Worm (Caenorhabditis elegans) whole organism, mixed stage, embryonic: ENCODE data around the gene clec-255.

ENCODE experiments used
- M03D4.4 ChIP-seq: sonication (generic microtip); optimal IDR thresholded peaks from 2 replicates; lab custom pipeline; 2017; ENCODE audit warnings: mild to moderate bottlenecking, missing genetic modification characterization, missing compliant biosample characterization
- ceh-43 ChIP-seq: fragments of 200-800 bp; sonication (Bioruptor generic); optimal IDR thresholded peaks from 2 replicates; lab custom pipeline; 2018; ENCODE audit warnings: mild to moderate bottlenecking, missing genetic modification characterization, moderate library complexity, missing compliant biosample characterization
- ces-1 ChIP-seq: fragments of 150-350 bp; optimal IDR thresholded peaks from 2 replicates; lab custom pipeline; 2014; ENCODE audit warnings: missing biosample characterization, missing genetic modification reagents, missing genetic modification characterization
- elt-1 ChIP-seq: sonication (generic microtip); optimal IDR thresholded peaks from 2 replicates; lab custom pipeline; 2017; ENCODE audit warnings: missing genetic modification characterization, mild to moderate bottlenecking, missing compliant biosample characterization, antibody characterized with exemption, moderate library complexity, borderline replicate concordance; ENCODE audit not compliant: insufficient read depth
- ham-2 ChIP-seq: fragments of 200-800 bp; sonication (Bioruptor generic); optimal IDR thresholded peaks from 2 replicates; lab custom pipeline; 2018; ENCODE audit warnings: mild to moderate bottlenecking, missing genetic modification characterization, missing compliant biosample characterization
- mab-5 ChIP-seq: fragments of 150-350 bp; optimal IDR thresholded peaks from 2 replicates; lab custom pipeline; 2014; ENCODE audit warnings: missing biosample characterization, missing genetic modification characterization
- mep-1 ChIP-seq: fragments of 150-350 bp; optimal IDR thresholded peaks from 2 replicates; lab custom pipeline; 2017; ENCODE audit warnings: missing biosample characterization, missing genetic modification reagents, missing genetic modification characterization, inconsistent platforms
- pha-4 ChIP-seq: fragments of 150-350 bp; optimal IDR thresholded peaks from 2 replicates; lab custom pipeline; 2018; ENCODE audit warnings: missing biosample characterization, missing genetic modification reagents, missing genetic modification characterization
- snpc-4 ChIP-seq: fragments of 150-350 bp; optimal IDR thresholded peaks from 2 replicates; lab custom pipeline; 2014; ENCODE audit warnings: missing biosample characterization, missing genetic modification characterization

ce11 chrV:18724076-18724475 lies 46.4 kb downstream of the clec-255 start:
- TF ChIP-seq ham-2 (GFP tag; lab: Kevin White, UChicago) (no peak), elt-1 (tag; lab: Kevin White, UChicago) (no peak), mep-1 (tag; lab: Kevin White, UChicago) (no peak), M03D4.4 (tag; lab: Kevin White, UChicago) (no peak), mab-5 (tag; lab: Kevin White, UChicago) (no peak), ces-1 (GFP tag; lab: Kevin White, UChicago) (no peak), pha-4 (tag; lab: Kevin White, UChicago) (no peak), snpc-4 (no peak), ceh-43 (no peak)
